Fruit fly (Drosophila melanogaster) whole organism, wandering third instar larva: ENCODE results near the gene IFT57.

Source experiments
- Hr78 ChIP-seq: fragments of >200 bp; optimal IDR thresholded peaks from 2 replicates; lab custom pipeline; 2017; ENCODE audit warnings: missing biosample characterization, missing genetic modification characterization
- OdsH ChIP-seq: fragments of 200-800 bp; sonication (Bioruptor generic); optimal IDR thresholded peaks from 2 replicates; lab custom pipeline; 2016; ENCODE audit warnings: missing biosample characterization, mild to moderate bottlenecking, missing genetic modification characterization
- br ChIP-seq: fragments of 200-800 bp; sonication (Bioruptor generic); optimal IDR thresholded peaks from 2 replicates; lab custom pipeline; 2016; ENCODE audit warnings: missing biosample characterization, missing genetic modification characterization
- dmrt93B ChIP-seq: fragments of 200-800 bp; sonication (Bioruptor generic); optimal IDR thresholded peaks from 2 replicates; lab custom pipeline; 2018; ENCODE audit warnings: missing biosample characterization, mild to moderate bottlenecking, missing genetic modification characterization
- h ChIP-seq: fragments of 200-800 bp; sonication (Bioruptor generic); optimal IDR thresholded peaks from 3 replicates; lab custom pipeline; 2016; ENCODE audit warnings: missing biosample characterization, mild to moderate bottlenecking, missing genetic modification characterization
- lola ChIP-seq: fragments of >200 bp; optimal IDR thresholded peaks from 2 replicates; lab custom pipeline; 2017; ENCODE audit warnings: missing biosample characterization, missing genetic modification characterization
- pan ChIP-seq: fragments of >200 bp; optimal IDR thresholded peaks from 2 replicates; lab custom pipeline; 2017
- sage ChIP-seq: fragments of 200-800 bp; sonication (Bioruptor generic); optimal IDR thresholded peaks from 2 replicates; lab custom pipeline; 2016; ENCODE audit warnings: missing biosample characterization, mild to moderate bottlenecking, missing genetic modification characterization

dm6 chr2L:3556937-3557336 is 26.3 kb downstream of the IFT57 start:
- TF ChIP-seq h (GFP tag; lab: Kevin White, UChicago) (no peak), dmrt93B (GFP tag; lab: Kevin White, UChicago) (no peak), OdsH (no peak), lola (no peak), br (GFP tag; lab: Kevin White, UChicago) (no peak), Hr78 (no peak), sage (GFP tag; lab: Kevin White, UChicago) (no peak), pan (lab: Kevin White, UChicago) (no peak)
